Fruit fly (Drosophila melanogaster): ENCODE data around the gene CG6432.

The CG6432 gene

DNA sequence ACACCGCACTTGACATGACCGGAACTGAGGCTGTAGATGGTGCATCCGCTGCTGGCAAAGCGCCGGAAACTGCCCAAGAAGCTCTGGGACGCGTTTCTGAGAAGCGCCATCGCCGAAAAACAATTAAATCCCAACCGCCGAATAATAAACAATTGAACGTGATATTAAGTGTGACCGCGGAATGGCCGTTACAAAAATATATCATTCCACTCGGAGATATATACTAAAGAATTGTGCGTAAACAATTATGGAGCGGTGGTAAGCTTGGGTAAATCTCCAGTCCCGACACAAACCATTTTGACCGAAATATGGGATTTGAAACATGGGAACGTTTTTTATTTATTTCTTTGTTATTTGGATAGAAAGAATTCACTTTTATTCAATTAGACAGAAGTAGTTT is 23.2 kb downstream of the CG6432 start, which contains the start of gene CG18528:
Gene CG18528 (minus strand): TSS at position 188 of the 400 bp plus-strand sequence.
- no peak for TF ChIP-seq CG10348 (GFP tag; IDR thresholded peaks at IDR 0.05)
- no peak for TF ChIP-seq rn (GFP tag; IDR thresholded peaks at IDR 0.05)
- no peak for TF ChIP-seq fd96Ca (GFP tag; IDR thresholded peaks at IDR 0.05)
- no peak for TF ChIP-seq CG4496 (GFP tag; IDR thresholded peaks at IDR 0.05)
- no peak for TF ChIP-seq CG9948 (tag; optimal IDR thresholded peaks at IDR 0.05)
- TF ChIP-seq Pif1A (GFP tag; optimal IDR thresholded peaks at IDR 0.05) = no peak
- TF ChIP-seq CG13204 (GFP tag; optimal IDR thresholded peaks at IDR 0.05) = no peak
- TF ChIP-seq CG12605 (GFP tag; IDR thresholded peaks at IDR 0.05) = no peak
- no peak for TF ChIP-seq CG15710 (tag; optimal IDR thresholded peaks at IDR 0.05)
- TF ChIP-seq CG34367 (tag; optimal IDR thresholded peaks at IDR 0.05) = no peak
- TF ChIP-seq CG14655 (GFP tag; optimal IDR thresholded peaks at IDR 0.05) = no peak
- TF ChIP-seq Pif1B (GFP tag; optimal IDR thresholded peaks at IDR 0.05) = no peak

dm6 chr3R:24361583-24361982 is 24.9 kb downstream of the CG6432 start, which contains the start of the genes CG5762 and CG33339:
Gene CG5762 (minus strand): TSS chr3R:24361683.
Gene CG33339 (plus strand): TSS chr3R:24361847.
- TF ChIP-seq Ets98B (GFP tag; IDR thresholded peaks at IDR 0.05) = no peak
- TF ChIP-seq rn (GFP tag; IDR thresholded peaks at IDR 0.05) = no peak
- TF ChIP-seq Pif1A (GFP tag; optimal IDR thresholded peaks at IDR 0.05) = no peak
- no peak for TF ChIP-seq CG8301 (tag; optimal IDR thresholded peaks at IDR 0.05)
- TF ChIP-seq CG10348 (GFP tag; IDR thresholded peaks at IDR 0.05) = no peak
- no peak for TF ChIP-seq gl (tag; optimal IDR thresholded peaks at IDR 0.05)
- TF ChIP-seq CG12605 (GFP tag; IDR thresholded peaks at IDR 0.05) = no peak

- TF ChIP-seq CG10348 (GFP tag; IDR thresholded peaks at IDR 0.05) (no peak), CG34367 (tag; optimal IDR thresholded peaks at IDR 0.05) (no peak), CG17806 (tag; optimal IDR thresholded peaks at IDR 0.05) (no peak), fd96Ca (GFP tag; IDR thresholded peaks at IDR 0.05) (no peak), Snoo (tag; optimal IDR thresholded peaks at IDR 0.05) (no peak), CG32121 (GFP tag; IDR thresholded peaks at IDR 0.05) (no peak), CG4496 (GFP tag; IDR thresholded peaks at IDR 0.05) (no peak), CG14655 (GFP tag; optimal IDR thresholded peaks at IDR 0.05) (no peak), CG8301 (tag; optimal IDR thresholded peaks at IDR 0.05) (no peak), Pif1A (GFP tag; optimal IDR thresholded peaks at IDR 0.05) (no peak), CG9948 (tag; optimal IDR thresholded peaks at IDR 0.05) (no peak)
Observed at dm6 chr3R:24362838-24363237, 26.1 kb downstream of the CG6432 start, which contains the start of gene CG33340. Gene CG33340 (plus strand): TSS chr3R:24363138.

DNA sequence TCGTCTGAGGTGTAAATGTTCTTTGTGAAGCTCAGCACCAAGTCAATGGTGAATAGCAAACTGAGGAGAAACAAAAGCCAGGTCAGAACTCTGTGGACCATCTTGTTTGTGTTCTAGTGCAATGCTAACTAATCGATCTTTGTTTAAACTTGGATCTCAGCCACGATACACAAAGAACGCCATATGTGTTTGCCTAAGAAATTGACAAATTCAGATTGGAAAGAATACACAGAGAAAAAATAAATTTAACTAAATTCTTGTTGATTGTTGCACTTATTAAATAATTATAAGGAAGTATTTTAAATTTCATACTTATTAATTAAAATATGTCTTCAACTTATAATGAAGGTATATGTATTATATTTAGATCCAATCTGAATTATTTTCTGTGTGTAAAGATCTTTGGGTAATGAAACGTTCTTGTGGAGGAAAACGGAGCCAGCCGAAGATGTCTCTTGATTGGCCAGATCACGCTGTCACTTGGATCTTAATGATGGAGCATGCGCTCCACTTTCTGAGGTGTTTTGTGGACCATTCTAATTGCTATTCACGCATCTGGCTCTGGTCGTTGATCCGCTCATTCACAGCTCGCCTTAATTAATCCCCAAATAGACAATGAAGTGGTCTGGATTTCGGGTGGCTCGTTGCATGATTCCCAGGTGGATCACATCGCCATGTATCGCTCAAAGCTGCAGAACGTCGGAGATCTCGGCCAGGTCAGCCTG is 28.3 kb downstream of the CG6432 start, which contains the start of the genes CG17784 and CG13613:
Gene CG17784 (minus strand): TSS at position 101 of the 725 bp plus-strand sequence.
Gene CG13613 (plus strand): TSS at position 675 of the 725 bp plus-strand sequence.
- no peak for TF ChIP-seq EcR (GFP tag; optimal IDR thresholded peaks at IDR 0.05)
- no peak for TF ChIP-seq CG14655 (GFP tag; optimal IDR thresholded peaks at IDR 0.05)
- no peak for TF ChIP-seq rn (GFP tag; IDR thresholded peaks at IDR 0.05)
- no peak for TF ChIP-seq Snoo (tag; optimal IDR thresholded peaks at IDR 0.05)
- TF ChIP-seq gl (tag; optimal IDR thresholded peaks at IDR 0.05) = no peak
- no peak for TF ChIP-seq CG4496 (GFP tag; IDR thresholded peaks at IDR 0.05)
- TF ChIP-seq Pif1B (GFP tag; optimal IDR thresholded peaks at IDR 0.05) = no peak
- no peak for TF ChIP-seq CG15710 (tag; optimal IDR thresholded peaks at IDR 0.05)
- TF ChIP-seq CG32121 (GFP tag; IDR thresholded peaks at IDR 0.05) = no peak
- no peak for TF ChIP-seq CG13204 (GFP tag; optimal IDR thresholded peaks at IDR 0.05)
- TF ChIP-seq D1 (tag; optimal IDR thresholded peaks at IDR 0.05) = no peak
- no peak for TF ChIP-seq CG9948 (tag; optimal IDR thresholded peaks at IDR 0.05)
- TF ChIP-seq CG17806 (tag; optimal IDR thresholded peaks at IDR 0.05) = no peak
- no peak for TF ChIP-seq CG8159 (tag; optimal IDR thresholded peaks at IDR 0.05)
- no peak for TF ChIP-seq CG12605 (GFP tag; IDR thresholded peaks at IDR 0.05)

dm6 chr3R:24367120-24367519 is 30.4 kb downstream of the CG6432 start, which contains the start of gene CG42811:
Gene CG42811 (minus strand): TSS chr3R:24367220.
- TF ChIP-seq Pif1B (GFP tag; optimal IDR thresholded peaks at IDR 0.05) = no peak
- no peak for TF ChIP-seq D1 (tag; optimal IDR thresholded peaks at IDR 0.05)
- no peak for TF ChIP-seq CG8159 (tag; optimal IDR thresholded peaks at IDR 0.05)
- TF ChIP-seq EcR (GFP tag; optimal IDR thresholded peaks at IDR 0.05) = no peak
- TF ChIP-seq fd96Ca (GFP tag; IDR thresholded peaks at IDR 0.05) = no peak
- no peak for TF ChIP-seq CG13204 (GFP tag; optimal IDR thresholded peaks at IDR 0.05)
- TF ChIP-seq CG15710 (tag; optimal IDR thresholded peaks at IDR 0.05) = no peak
- TF ChIP-seq CG12605 (GFP tag; IDR thresholded peaks at IDR 0.05) = no peak
- no peak for TF ChIP-seq CG17806 (tag; optimal IDR thresholded peaks at IDR 0.05)
- TF ChIP-seq CG4496 (GFP tag; IDR thresholded peaks at IDR 0.05) = no peak

- no peak for TF ChIP-seq CG13204 (GFP tag; optimal IDR thresholded peaks at IDR 0.05)
- TF ChIP-seq CG32121 (GFP tag; IDR thresholded peaks at IDR 0.05) = no peak
- no peak for TF ChIP-seq CG34367 (tag; optimal IDR thresholded peaks at IDR 0.05)
- no peak for TF ChIP-seq Ets98B (GFP tag; IDR thresholded peaks at IDR 0.05)
- TF ChIP-seq fd96Ca (GFP tag; IDR thresholded peaks at IDR 0.05) = no peak
- TF ChIP-seq CG12605 (GFP tag; IDR thresholded peaks at IDR 0.05) = no peak
- TF ChIP-seq CG14655 (GFP tag; optimal IDR thresholded peaks at IDR 0.05) = no peak
- TF ChIP-seq EcR (GFP tag; optimal IDR thresholded peaks at IDR 0.05) = no peak
- no peak for TF ChIP-seq CG8301 (tag; optimal IDR thresholded peaks at IDR 0.05)
- no peak for TF ChIP-seq D1 (tag; optimal IDR thresholded peaks at IDR 0.05)
- TF ChIP-seq gl (tag; optimal IDR thresholded peaks at IDR 0.05) = no peak
- no peak for TF ChIP-seq CG9948 (tag; optimal IDR thresholded peaks at IDR 0.05)
- no peak for TF ChIP-seq CG4496 (GFP tag; IDR thresholded peaks at IDR 0.05)
- TF ChIP-seq CG8159 (tag; optimal IDR thresholded peaks at IDR 0.05) = no peak
- no peak for TF ChIP-seq Pif1B (GFP tag; optimal IDR thresholded peaks at IDR 0.05)
- no peak for TF ChIP-seq CG15710 (tag; optimal IDR thresholded peaks at IDR 0.05)
- no peak for TF ChIP-seq Pif1A (GFP tag; optimal IDR thresholded peaks at IDR 0.05)
- no peak for TF ChIP-seq CG17806 (tag; optimal IDR thresholded peaks at IDR 0.05)
- TF ChIP-seq rn (GFP tag; IDR thresholded peaks at IDR 0.05) = no peak
Observed at dm6 chr3R:24368064-24368463, 31.3 kb downstream of the CG6432 start, which contains the start of the genes CG42812 and CG33341. Gene CG42812 (minus strand): TSS chr3R:24368164. Gene CG33341 (plus strand): TSS chr3R:24368358.

Measured in whole organism, pupa.